Worm (Caenorhabditis elegans) whole organism, young adult: Measurements from ENCODE around the gene cthd-1.

Experiments
- F33H1.4 ChIP-seq: fragments of 200-800 bp; sonication (Bioruptor generic); IDR thresholded peaks from 2 replicates; pipeline ENCODE4 v1.3.6; 2022; ENCODE audit warnings: missing genetic modification reagents, missing genetic modification characterization, missing compliant biosample characterization
- F49E8.2 ChIP-seq: sonication (generic microtip); optimal IDR thresholded peaks from 3 replicates; lab custom pipeline; 2017; ENCODE audit warnings: missing genetic modification characterization, mild to moderate bottlenecking, missing compliant biosample characterization, antibody characterized with exemption, moderate library complexity; ENCODE audit not compliant: insufficient read depth
- aptf-2 ChIP-seq: fragments of 200-800 bp; sonication (Bioruptor generic); conservative IDR thresholded peaks from 2 replicates; pipeline ENCODE4 v1.3.6; 2022; ENCODE audit warnings: missing genetic modification reagents, missing genetic modification characterization, missing compliant biosample characterization
- pha-4 ChIP-seq: fragments of 150-350 bp; sonication (generic microtip); optimal IDR thresholded peaks from 2 replicates; lab custom pipeline; 2014; ENCODE audit warnings: missing biosample characterization, missing genetic modification reagents, missing genetic modification characterization
- snpc-4 ChIP-seq, 5 experiments: fragments of 150-350 bp in 1 of 5; sonication (generic microtip) in 4 of 5; optimal IDR thresholded peaks; 2 replicates each; lab custom pipeline; 2014 to 2018; ENCODE audit warnings: missing genetic modification characterization in 5 of 5, missing biosample characterization in 3 of 5, antibody characterized with exemption in 2 of 5, mild to moderate bottlenecking in 2 of 5, missing compliant biosample characterization in 2 of 5, missing genotype in 2 of 5, moderate library complexity in 2 of 5, missing genetic modification reagents in 1 of 5
- ztf-3 ChIP-seq: fragments of 200-800 bp; sonication (Bioruptor generic); optimal IDR thresholded peaks from 2 replicates; lab custom pipeline; 2018; ENCODE audit warnings: mild to moderate bottlenecking, missing genetic modification characterization, missing compliant biosample characterization

ce11 chrV:9673199-9673843, 4.8 kb upstream of the cthd-1 start, which contains the start of gene sulp-8:
- TF ChIP-seq snpc-4 (GFP tag; optimal IDR thresholded peaks at IDR 0.05; lab: Kevin White, UChicago) (no peak), snpc-4 (tag; optimal IDR thresholded peaks at IDR 0.05; lab: Kevin White, UChicago) (no peak), ztf-3 (no peak), pha-4 (no peak), F33H1.4 (GFP tag; lab: Robert Waterston, UW) (no peak), F49E8.2 (tag; lab: Kevin White, UChicago) (no peak), aptf-2 (GFP tag; lab: Robert Waterston, UW) (no peak)
